Fruit fly (Drosophila melanogaster) whole organism, pupa: ENCODE measurements around the gene CG4615.

Experiments
- CG10348 ChIP-seq: fragments of 200-800 bp; sonication (Bioruptor generic); IDR thresholded peaks from 2 replicates; pipeline ENCODE4 v1.3.6; 2022; ENCODE audit warnings: missing biosample characterization, missing genetic modification characterization
- CG12605 ChIP-seq: fragments of 200-800 bp; sonication (Bioruptor generic); IDR thresholded peaks from 2 replicates; pipeline ENCODE4 v1.3.6; 2022; ENCODE audit warnings: missing biosample characterization, missing genetic modification characterization
- CG13204 ChIP-seq: fragments of 200-800 bp; sonication (Bioruptor generic); optimal IDR thresholded peaks from 2 replicates; lab custom pipeline; 2018; ENCODE audit warnings: missing biosample characterization, mild to moderate bottlenecking, missing genetic modification characterization, moderate library complexity
- CG14655 ChIP-seq: fragments of 200-800 bp; sonication (Bioruptor generic); optimal IDR thresholded peaks from 3 replicates; lab custom pipeline; 2017; ENCODE audit warnings: mild to moderate bottlenecking, missing biosample characterization, missing genetic modification reagents, missing genetic modification characterization
- CG15710 ChIP-seq: fragments of 200-800 bp; sonication (Bioruptor generic); optimal IDR thresholded peaks from 2 replicates; lab custom pipeline; 2018; ENCODE audit warnings: missing biosample characterization, mild to moderate bottlenecking, missing genetic modification characterization, moderate library complexity
- CG17806 ChIP-seq: fragments of 200-800 bp; sonication (Bioruptor generic); optimal IDR thresholded peaks from 2 replicates; lab custom pipeline; 2018; ENCODE audit warnings: missing biosample characterization, mild to moderate bottlenecking, missing genetic modification characterization, moderate library complexity
- CG32121 ChIP-seq: fragments of 200-800 bp; sonication (Bioruptor generic); IDR thresholded peaks from 2 replicates; pipeline ENCODE4 v1.3.6; 2022; ENCODE audit warnings: missing biosample characterization, missing genetic modification characterization
- CG34367 ChIP-seq: fragments of 200-800 bp; sonication (Bioruptor generic); optimal IDR thresholded peaks from 2 replicates; lab custom pipeline; 2018; ENCODE audit warnings: missing biosample characterization, mild to moderate bottlenecking, missing genetic modification characterization
- CG4496 ChIP-seq: fragments of 200-800 bp; sonication (Bioruptor generic); IDR thresholded peaks from 3 replicates; pipeline ENCODE4 v1.3.6; 2022; ENCODE audit warnings: missing biosample characterization, missing genetic modification characterization
- CG8159 ChIP-seq: fragments of 200-800 bp; sonication (Bioruptor generic); optimal IDR thresholded peaks from 3 replicates; lab custom pipeline; 2018; ENCODE audit warnings: missing biosample characterization, mild to moderate bottlenecking, missing genetic modification characterization, moderate library complexity
- CG8301 ChIP-seq: fragments of 200-800 bp; sonication (Bioruptor generic); optimal IDR thresholded peaks from 2 replicates; lab custom pipeline; 2018; ENCODE audit warnings: missing biosample characterization, mild to moderate bottlenecking, missing genetic modification characterization
- CG9948 ChIP-seq: fragments of 200-800 bp; sonication (Bioruptor generic); optimal IDR thresholded peaks from 2 replicates; lab custom pipeline; 2018; ENCODE audit warnings: missing biosample characterization, mild to moderate bottlenecking, missing genetic modification characterization, moderate library complexity
- D1 ChIP-seq: fragments of 200-800 bp; sonication (Bioruptor generic); optimal IDR thresholded peaks from 2 replicates; lab custom pipeline; 2018; ENCODE audit warnings: missing biosample characterization, mild to moderate bottlenecking, missing genetic modification characterization, moderate library complexity
- EcR ChIP-seq: fragments of 200-800 bp; sonication (Bioruptor generic); optimal IDR thresholded peaks from 3 replicates; lab custom pipeline; 2019; ENCODE audit warnings: missing biosample characterization, missing genetic modification characterization, mild to moderate bottlenecking, moderate library complexity, missing genetic modification reagents
- Ets98B ChIP-seq: fragments of 200-800 bp; sonication (Bioruptor generic); IDR thresholded peaks from 2 replicates; pipeline ENCODE4 v1.3.6; 2022; ENCODE audit warnings: missing biosample characterization, missing genetic modification characterization
- Pif1A ChIP-seq: fragments of 200-800 bp; sonication (Bioruptor generic); optimal IDR thresholded peaks from 3 replicates; lab custom pipeline; 2016; ENCODE audit warnings: missing biosample characterization, missing genetic modification characterization
- Pif1B ChIP-seq: fragments of 200-800 bp; sonication (Bioruptor generic); optimal IDR thresholded peaks from 3 replicates; lab custom pipeline; 2016; ENCODE audit warnings: missing biosample characterization, missing genetic modification characterization
- Snoo ChIP-seq: fragments of 200-800 bp; sonication (Bioruptor generic); optimal IDR thresholded peaks from 3 replicates; lab custom pipeline; 2017; ENCODE audit warnings: missing biosample characterization, mild to moderate bottlenecking, missing genetic modification characterization, inconsistent platforms
- fd96Ca ChIP-seq: fragments of 200-800 bp; sonication (Bioruptor generic); IDR thresholded peaks from 3 replicates; pipeline ENCODE4 v1.3.6; 2022; ENCODE audit warnings: missing biosample characterization, missing genetic modification characterization
- gl ChIP-seq: fragments of 200-800 bp; sonication (Bioruptor generic); optimal IDR thresholded peaks from 2 replicates; lab custom pipeline; 2018; ENCODE audit warnings: missing biosample characterization, mild to moderate bottlenecking, missing genetic modification characterization
- rn ChIP-seq: fragments of 200-800 bp; sonication (Bioruptor generic); IDR thresholded peaks from 2 replicates; pipeline ENCODE4 v1.3.6; 2022; ENCODE audit warnings: missing biosample characterization, missing genetic modification characterization

CG4615 gene

dm6 chrX:7120168-7120567 lies 18.1 kb upstream of the CG4615 start:
- TF ChIP-seq gl (tag; lab: Kevin White, UChicago) (peak; percentile 11), D1 (tag; lab: Kevin White, UChicago) (no peak), CG15710 (tag; lab: Kevin White, UChicago) (peak; percentile 47), EcR (GFP tag; lab: Kevin White, UChicago) (no peak), CG12605 (GFP tag; lab: Robert Waterston, UW) (no peak), CG8159 (tag; lab: Kevin White, UChicago) (peak; percentile 45), CG8301 (tag; lab: Kevin White, UChicago) (no peak), CG17806 (tag; lab: Kevin White, UChicago) (peak; percentile 13), CG14655 (GFP tag; lab: Kevin White, UChicago) (peak; percentile 20), CG34367 (tag; lab: Kevin White, UChicago) (peak; percentile 9), CG4496 (GFP tag; lab: Robert Waterston, UW) (no peak), fd96Ca (GFP tag; lab: Robert Waterston, UW) (0 out of 3 replicates have a peak, but pooled peaks have one; percentile 30), CG32121 (no peak)

dm6 chrX:7117729-7118128 lies 15.6 kb upstream of the CG4615 start:
- TF ChIP-seq CG12605 (GFP tag; lab: Robert Waterston, UW) (no peak), fd96Ca (GFP tag; lab: Robert Waterston, UW) (0 out of 3 replicates have a peak, but pooled peaks have one; percentile 18), CG13204 (no peak), Pif1A (no peak), CG34367 (tag; lab: Kevin White, UChicago) (peak; percentile 18), Ets98B (no peak), CG8159 (tag; lab: Kevin White, UChicago) (peak; percentile 49), CG10348 (GFP tag; lab: Robert Waterston, UW) (no peak), Pif1B (GFP tag; lab: Kevin White, UChicago) (no peak), gl (tag; lab: Kevin White, UChicago) (no peak), D1 (tag; lab: Kevin White, UChicago) (no peak), CG32121 (no peak), CG8301 (tag; lab: Kevin White, UChicago) (peak; percentile 21), CG14655 (GFP tag; lab: Kevin White, UChicago) (peak; percentile 29), EcR (GFP tag; lab: Kevin White, UChicago) (no peak), CG15710 (tag; lab: Kevin White, UChicago) (peak; percentile 46), CG17806 (tag; lab: Kevin White, UChicago) (no peak), CG9948 (tag; lab: Kevin White, UChicago) (peak; percentile 3), CG4496 (GFP tag; lab: Robert Waterston, UW) (peak; percentile 42; the same call in 1 of the 3 replicates), rn (GFP tag; lab: Robert Waterston, UW) (no peak), Snoo (tag; lab: Kevin White, UChicago) (peak; percentile 2)

DNA sequence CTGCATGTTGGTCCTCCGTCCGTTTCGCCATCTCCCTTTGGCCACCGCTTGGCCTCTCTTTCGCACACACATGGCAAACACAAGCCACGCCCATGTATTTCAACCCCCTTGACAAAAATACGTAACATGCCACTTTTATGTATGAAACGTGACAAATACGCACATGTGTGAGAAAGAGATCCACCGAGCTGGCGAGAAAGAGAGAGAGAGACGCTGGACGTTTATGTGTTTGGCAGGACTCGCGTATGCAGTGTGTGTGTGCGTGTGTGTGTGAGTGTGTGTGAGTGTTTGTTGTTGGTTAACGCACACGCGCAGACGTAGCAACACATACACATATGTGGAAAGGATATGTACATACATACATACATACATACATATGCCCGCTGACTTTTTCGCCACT lies 8.8 kb upstream of the CG4615 start:
- TF ChIP-seq Pif1A (no peak), CG17806 (tag; lab: Kevin White, UChicago) (no peak), CG8159 (tag; lab: Kevin White, UChicago) (no peak), CG14655 (GFP tag; lab: Kevin White, UChicago) (no peak), CG34367 (tag; lab: Kevin White, UChicago) (no peak), D1 (tag; lab: Kevin White, UChicago) (no peak)

- TF ChIP-seq CG13204, result peak; percentile 11
- no peak for TF ChIP-seq Snoo (tag; lab: Kevin White, UChicago)
- TF ChIP-seq CG17806 (tag; lab: Kevin White, UChicago), result no peak
- TF ChIP-seq CG4496 (GFP tag; lab: Robert Waterston, UW), result 0 out of 3 replicates have a peak, but pooled peaks have one; percentile 12
- TF ChIP-seq EcR (GFP tag; lab: Kevin White, UChicago), result peak; percentile 70
- no peak for TF ChIP-seq CG14655 (GFP tag; lab: Kevin White, UChicago)
- peak; percentile 27; the same call in 1 of the 2 replicates for TF ChIP-seq Ets98B
- no peak for TF ChIP-seq CG10348 (GFP tag; lab: Robert Waterston, UW)
- no peak for TF ChIP-seq fd96Ca (GFP tag; lab: Robert Waterston, UW)
- TF ChIP-seq Pif1B (GFP tag; lab: Kevin White, UChicago), result no peak
- TF ChIP-seq, all 21 proteins: peak for 4
Measured at dm6 chrX:7109793-7110606, 7.9 kb upstream of the CG4615 start, which contains the start of gene fz4. Gene fz4, minus strand, starts transcription at chrX:7110321.

DNA sequence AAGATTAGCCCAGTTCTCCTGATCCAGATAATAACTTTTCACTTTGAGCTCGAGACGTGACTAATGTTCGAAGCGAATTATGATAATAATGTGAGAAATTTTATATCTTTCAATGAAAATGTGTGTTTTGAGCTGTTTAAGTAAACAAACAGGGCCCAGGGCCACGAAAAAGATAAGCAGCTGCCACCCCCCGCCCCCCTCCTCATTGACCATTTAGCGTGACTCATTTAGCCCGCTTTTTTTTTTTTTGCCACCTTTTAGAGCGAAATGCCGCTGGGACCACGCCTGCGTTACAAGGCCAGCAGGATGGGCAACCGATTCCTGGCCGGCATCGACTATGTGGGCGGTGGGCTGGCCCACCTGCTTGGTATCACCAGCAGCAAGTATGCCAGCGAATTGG lies 3.4 kb upstream of the CG4615 start:
- TF ChIP-seq fd96Ca (GFP tag; lab: Robert Waterston, UW) (no peak), Pif1A (no peak), CG10348 (GFP tag; lab: Robert Waterston, UW) (no peak), D1 (tag; lab: Kevin White, UChicago) (no peak), CG14655 (GFP tag; lab: Kevin White, UChicago) (no peak), CG8301 (tag; lab: Kevin White, UChicago) (no peak), gl (tag; lab: Kevin White, UChicago) (no peak), Pif1B (GFP tag; lab: Kevin White, UChicago) (no peak), CG32121 (no peak), EcR (GFP tag; lab: Kevin White, UChicago) (no peak), CG34367 (tag; lab: Kevin White, UChicago) (no peak), CG9948 (tag; lab: Kevin White, UChicago) (no peak), Ets98B (no peak), CG13204 (no peak), rn (GFP tag; lab: Robert Waterston, UW) (no peak), CG4496 (GFP tag; lab: Robert Waterston, UW) (no peak), CG17806 (tag; lab: Kevin White, UChicago) (no peak), CG15710 (tag; lab: Kevin White, UChicago) (no peak), CG12605 (GFP tag; lab: Robert Waterston, UW) (no peak)
- TF ChIP-seq, all 21 proteins: peak for 0
